Fruit fly (Drosophila melanogaster): ENCODE measurements around the gene S.

S gene

dm6 chr2L:1121942-1122710 lies 44.5 kb upstream of the S start (continued):
- TF ChIP-seq Asciz (GFP tag; optimal IDR thresholded peaks at IDR 0.05) (peak; percentile 0), D19A (tag; optimal IDR thresholded peaks at IDR 0.05) (peak; percentile 76), CG3838 (GFP tag; optimal IDR thresholded peaks at IDR 0.05) (no peak), CG10462 (GFP tag; optimal IDR thresholded peaks at IDR 0.05) (no peak), CG2712 (tag; optimal IDR thresholded peaks at IDR 0.05) (peak; percentile 4), CG11504 (tag; optimal IDR thresholded peaks at IDR 0.05) (peak; percentile 37), CG11696 (GFP tag; IDR thresholded peaks at IDR 0.05) (no peak), chinmo (GFP tag; IDR thresholded peaks at IDR 0.05; ENCODE audit: partially characterized antibody) (peak; percentile 87; the same call in 2 of the 4 replicates), sens (GFP tag) (peak; percentile 68), Hr51 (GFP tag; optimal IDR thresholded peaks at IDR 0.05) (peak in 1 of 2 experiments; percentile 15)

dm6 chr2L:1120206-1120902 lies 42.7 kb upstream of the S start:
- TF ChIP-seq Hey (tag; optimal IDR thresholded peaks at IDR 0.05) (peak; percentile 60), crol (GFP tag; IDR thresholded peaks at IDR 0.05) (peak; percentile 23; the same call in 1 of the 2 replicates), Myb (GFP tag; optimal IDR thresholded peaks at IDR 0.05) (no peak), Med (GFP tag) (peak; percentile 59), fd96Cb (tag; optimal IDR thresholded peaks at IDR 0.05) (no peak), chif (GFP tag; optimal IDR thresholded peaks at IDR 0.05) (no peak), crp (GFP tag; optimal IDR thresholded peaks at IDR 0.05) (no peak), exex (tag; optimal IDR thresholded peaks at IDR 0.05) (peak; percentile 51), grn (GFP tag; optimal IDR thresholded peaks at IDR 0.05) (peak; percentile 42), CG8478 (optimal IDR thresholded peaks at IDR 0.05) (no peak), CG15479 (GFP tag; optimal IDR thresholded peaks at IDR 0.05) (peak; percentile 15), rib (GFP tag; IDR thresholded peaks at IDR 0.05) (0 out of 2 replicates have a peak, but pooled peaks have one; percentile 9), CG14710 (tag; optimal IDR thresholded peaks at IDR 0.05) (no peak), br (optimal IDR thresholded peaks at IDR 0.05) (no peak), CG8281 (tag; optimal IDR thresholded peaks at IDR 0.05) (no peak), CG17385 (GFP tag; optimal IDR thresholded peaks at IDR 0.05) (no peak), lov (optimal IDR thresholded peaks at IDR 0.05) (no peak), lov (GFP tag; IDR thresholded peaks at IDR 0.05) (no peak), HHEX (GFP tag; optimal IDR thresholded peaks at IDR 0.05) (no peak), inv (GFP tag; IDR thresholded peaks at IDR 0.05; ENCODE audit: partially characterized antibody) (no peak), CG12659 (GFP tag; optimal IDR thresholded peaks at IDR 0.05) (no peak), mirr (GFP tag; optimal IDR thresholded peaks at IDR 0.05) (peak; percentile 11), Chrac-16 (GFP tag; optimal IDR thresholded peaks at IDR 0.05) (no peak), gcm (GFP tag; optimal IDR thresholded peaks at IDR 0.05) (no peak), Blimp-1 (GFP tag; optimal IDR thresholded peaks at IDR 0.05) (no peak), sd (tag; optimal IDR thresholded peaks at IDR 0.05) (peak; percentile 9), CG30020 (tag; optimal IDR thresholded peaks at IDR 0.05) (no peak), sug (tag; optimal IDR thresholded peaks at IDR 0.05) (peak; percentile 11), cwo (GFP tag; optimal IDR thresholded peaks at IDR 0.05) (peak; percentile 32), Sox102F (GFP tag; optimal IDR thresholded peaks at IDR 0.05) (no peak), Drgx (GFP tag; IDR thresholded peaks at IDR 0.05) (0 out of 2 replicates have a peak, but pooled peaks have one; percentile 21), CG2678 (tag; optimal IDR thresholded peaks at IDR 0.05) (no peak), CG6254 (GFP tag; optimal IDR thresholded peaks at IDR 0.05) (no peak), lilli (GFP tag; optimal IDR thresholded peaks at IDR 0.05) (no peak), CG34376 (GFP tag; optimal IDR thresholded peaks at IDR 0.05) (peak; percentile 23), trem (tag; optimal IDR thresholded peaks at IDR 0.05) (no peak)
